Fruit fly (Drosophila melanogaster) whole organism, embryonic: ENCODE measurements around the gene CG31207.

ENCODE experiments used
- Adf1 ChIP-seq: fragments of 200-800 bp; sonication (Bioruptor generic); IDR thresholded peaks from 2 replicates; pipeline ENCODE4 v1.3.6; 2022; ENCODE audit warnings: missing biosample characterization, missing genetic modification characterization
- Aef1 ChIP-seq: fragments of 200-800 bp; sonication (Bioruptor generic); IDR thresholded peaks from 3 replicates; pipeline ENCODE4 v1.3.6; 2022; ENCODE audit warnings: missing biosample characterization, missing genetic modification characterization
- Bgb ChIP-seq: fragments of 200-800 bp; sonication (Bioruptor generic); IDR thresholded peaks from 2 replicates; pipeline ENCODE4 v1.3.6; 2022; ENCODE audit warnings: missing biosample characterization, missing genetic modification characterization; ENCODE audit not compliant: partially characterized antibody
- Bteb2 ChIP-seq: fragments of 200-800 bp; sonication (Bioruptor generic); optimal IDR thresholded peaks from 2 replicates; lab custom pipeline; 2016; ENCODE audit warnings: missing biosample characterization, missing genetic modification characterization
- CG10462 ChIP-seq: fragments of 200-800 bp; sonication (Bioruptor generic); optimal IDR thresholded peaks from 2 replicates; lab custom pipeline; 2016; ENCODE audit warnings: missing biosample characterization, missing genetic modification characterization
- CG11695 ChIP-seq: fragments of 200-800 bp; sonication (Bioruptor generic); IDR thresholded peaks from 3 replicates; pipeline ENCODE4 v1.3.6; 2022; ENCODE audit warnings: missing biosample characterization, missing genetic modification characterization
- CG12659 ChIP-seq: fragments of 200-800 bp; sonication (Bioruptor generic); optimal IDR thresholded peaks from 3 replicates; lab custom pipeline; 2017; ENCODE audit warnings: mild to moderate bottlenecking, missing biosample characterization, missing genetic modification reagents, missing genetic modification characterization
- CG12769 ChIP-seq: fragments of 200-800 bp; sonication (Bioruptor generic); optimal IDR thresholded peaks from 2 replicates; lab custom pipeline; 2019; ENCODE audit warnings: missing biosample characterization, mild to moderate bottlenecking, missing genetic modification characterization, moderate library complexity
- CG15011 ChIP-seq: fragments of 200-800 bp; sonication (Bioruptor generic); optimal IDR thresholded peaks from 3 replicates; lab custom pipeline; 2018; ENCODE audit warnings: missing biosample characterization, mild to moderate bottlenecking, missing genetic modification characterization
- CG15601 ChIP-seq: fragments of 200-800 bp; sonication (Bioruptor generic); optimal IDR thresholded peaks from 3 replicates; lab custom pipeline; 2019; ENCODE audit warnings: missing biosample characterization, mild to moderate bottlenecking, missing genetic modification characterization, moderate library complexity
- CG17186 ChIP-seq: fragments of 200-800 bp; sonication (Bioruptor generic); optimal IDR thresholded peaks from 3 replicates; lab custom pipeline; 2017; ENCODE audit warnings: missing biosample characterization, missing genetic modification reagents, missing genetic modification characterization
- CG17568 ChIP-seq: fragments of 200-800 bp; sonication (Bioruptor generic); optimal IDR thresholded peaks from 2 replicates; lab custom pipeline; 2018; ENCODE audit warnings: missing biosample characterization, mild to moderate bottlenecking, missing genetic modification characterization, moderate library complexity
- CG17612 ChIP-seq: fragments of 200-800 bp; sonication (Bioruptor generic); IDR thresholded peaks from 2 replicates; pipeline ENCODE4 v1.3.6; 2022; ENCODE audit warnings: missing biosample characterization, missing genetic modification characterization
- CG17802 ChIP-seq: fragments of 200-800 bp; sonication (Bioruptor generic); optimal IDR thresholded peaks from 2 replicates; lab custom pipeline; 2018; ENCODE audit warnings: missing biosample characterization, mild to moderate bottlenecking, missing genetic modification characterization, moderate library complexity
- CG2202 ChIP-seq: fragments of 200-800 bp; sonication (Bioruptor generic); optimal IDR thresholded peaks from 2 replicates; lab custom pipeline; 2018; ENCODE audit warnings: missing biosample characterization, mild to moderate bottlenecking, missing genetic modification characterization
- CG32772 ChIP-seq: fragments of 200-800 bp; sonication (Bioruptor generic); IDR thresholded peaks from 2 replicates; pipeline ENCODE4 v1.3.6; 2022; ENCODE audit warnings: missing biosample characterization, missing genetic modification characterization
- CG3726 ChIP-seq: fragments of 200-800 bp; sonication (Bioruptor generic); IDR thresholded peaks from 3 replicates; pipeline ENCODE4, ENCODE4 v1.3.6; 2022; ENCODE audit warnings: missing biosample characterization, missing genetic modification characterization
- CG4328 ChIP-seq: fragments of 200-800 bp; sonication (Bioruptor generic); optimal IDR thresholded peaks from 3 replicates; lab custom pipeline; 2017; ENCODE audit warnings: missing biosample characterization, missing genetic modification reagents, missing genetic modification characterization
- CG4424 ChIP-seq: fragments of 200-800 bp; sonication (Bioruptor generic); optimal IDR thresholded peaks from 3 replicates; lab custom pipeline; 2016; ENCODE audit warnings: missing biosample characterization, missing genetic modification characterization
- CG4820 ChIP-seq: fragments of 200-800 bp; sonication (Bioruptor generic); optimal IDR thresholded peaks from 3 replicates; lab custom pipeline; 2016; ENCODE audit warnings: missing biosample characterization, missing genetic modification characterization
- CG4854 ChIP-seq: fragments of 200-800 bp; sonication (Bioruptor generic); optimal IDR thresholded peaks from 2 replicates; lab custom pipeline; 2016; ENCODE audit warnings: missing biosample characterization, missing genetic modification characterization, inconsistent platforms
- CrebB ChIP-seq: fragments of 200-800 bp; sonication (Bioruptor generic); optimal IDR thresholded peaks from 3 replicates; lab custom pipeline; 2018; ENCODE audit warnings: missing biosample characterization, mild to moderate bottlenecking, missing genetic modification characterization
- D19A ChIP-seq: fragments of 200-800 bp; optimal IDR thresholded peaks from 3 replicates; lab custom pipeline; 2019; ENCODE audit warnings: missing biosample characterization, mild to moderate bottlenecking, missing genetic modification characterization, moderate library complexity
- Dad ChIP-seq: fragments of 200-800 bp; sonication (Bioruptor generic); optimal IDR thresholded peaks from 3 replicates; lab custom pipeline; 2016; ENCODE audit warnings: missing biosample characterization, missing genetic modification characterization
- Doc2 ChIP-seq: fragments of 200-800 bp; sonication (Bioruptor generic); IDR thresholded peaks from 2 replicates; pipeline ENCODE4 v1.3.6; 2022; ENCODE audit warnings: missing biosample characterization, missing genetic modification characterization
- Dref ChIP-seq: fragments of 200-800 bp; sonication (Bioruptor generic); IDR thresholded peaks from 2 replicates; pipeline ENCODE4 v1.3.6; 2022; ENCODE audit warnings: missing biosample characterization, missing genetic modification characterization
- Elba2 ChIP-seq: fragments of 200-800 bp; sonication (Bioruptor generic); optimal IDR thresholded peaks from 3 replicates; lab custom pipeline; 2016; ENCODE audit warnings: missing biosample characterization, missing genetic modification characterization
- HLH3B ChIP-seq: fragments of 200-800 bp; sonication (Bioruptor generic); IDR thresholded peaks from 2 replicates; pipeline ENCODE4 v1.3.6; 2022; ENCODE audit warnings: missing biosample characterization, missing genetic modification characterization
- Kr ChIP-seq: fragments of 200-800 bp; sonication (Bioruptor generic); optimal IDR thresholded peaks from 2 replicates; lab custom pipeline; 2017; ENCODE audit warnings: missing biosample characterization, mild to moderate bottlenecking, missing genetic modification characterization
- Oli ChIP-seq: fragments of 200-800 bp; sonication (Bioruptor generic); optimal IDR thresholded peaks from 2 replicates; lab custom pipeline; 2018; ENCODE audit warnings: missing biosample characterization, mild to moderate bottlenecking, missing genetic modification characterization, moderate library complexity
- Ptx1 ChIP-seq: fragments of 200-800 bp; sonication (Bioruptor generic); IDR thresholded peaks from 2 replicates; pipeline ENCODE4 v1.3.6; 2022; ENCODE audit warnings: missing biosample characterization, missing genetic modification characterization
- ato ChIP-seq: fragments of 200-800 bp; sonication (Bioruptor generic); IDR thresholded peaks from 2 replicates; pipeline ENCODE4 v1.3.6; 2022; ENCODE audit warnings: missing biosample characterization, missing genetic modification characterization; ENCODE audit not compliant: partially characterized antibody
- chif ChIP-seq, 2 experiments: fragments of 200-800 bp; sonication (Bioruptor generic); optimal IDR thresholded peaks; 3 replicates each; lab custom pipeline; 2016; ENCODE audit warnings: missing biosample characterization in 2 of 2, missing genetic modification characterization in 2 of 2
- chinmo ChIP-seq: fragments of 200-800 bp; sonication (Bioruptor generic); IDR thresholded peaks from 4 replicates; pipeline ENCODE4 v1.3.6; 2022; ENCODE audit warnings: missing biosample characterization, missing genetic modification characterization; ENCODE audit not compliant: partially characterized antibody
- dmrt11E ChIP-seq: fragments of 200-800 bp; sonication (Bioruptor generic); optimal IDR thresholded peaks from 3 replicates; lab custom pipeline; 2018; ENCODE audit warnings: missing biosample characterization, mild to moderate bottlenecking, missing genetic modification characterization, moderate library complexity
- ftz-f1 ChIP-seq: fragments of 200-800 bp; sonication (Bioruptor generic); optimal IDR thresholded peaks from 2 replicates; lab custom pipeline; 2016; ENCODE audit warnings: missing biosample characterization, missing genetic modification characterization
- grau ChIP-seq: fragments of 200-800 bp; optimal IDR thresholded peaks from 3 replicates; lab custom pipeline; 2019; ENCODE audit warnings: missing biosample characterization, mild to moderate bottlenecking, missing genetic modification characterization, moderate library complexity
- gro ChIP-seq: fragments of 200-800 bp; sonication (Bioruptor generic); optimal IDR thresholded peaks from 2 replicates; lab custom pipeline; 2016; ENCODE audit warnings: missing biosample characterization, missing genetic modification characterization
- gsb-n ChIP-seq: fragments of 200-800 bp; sonication (Bioruptor generic); optimal IDR thresholded peaks from 3 replicates; lab custom pipeline; 2018; ENCODE audit warnings: missing biosample characterization, mild to moderate bottlenecking, missing genetic modification characterization
- gt ChIP-seq: fragments of 200-800 bp; sonication (Bioruptor generic); IDR thresholded peaks from 2 replicates; pipeline ENCODE4 v1.3.6; 2022; ENCODE audit warnings: missing biosample characterization, missing genetic modification characterization
- hbn ChIP-seq: fragments of 200-800 bp; sonication (Bioruptor generic); IDR thresholded peaks from 2 replicates; pipeline ENCODE4 v1.3.6; 2022; ENCODE audit warnings: missing biosample characterization, missing genetic modification characterization; ENCODE audit not compliant: partially characterized antibody
- hth ChIP-seq: fragments of >200 bp; optimal IDR thresholded peaks from 2 replicates; lab custom pipeline; 2017; ENCODE audit warnings: inconsistent platforms
- lmd ChIP-seq: fragments of 200-800 bp; sonication (Bioruptor generic); IDR thresholded peaks from 2 replicates; pipeline ENCODE4 v1.3.6; 2022; ENCODE audit warnings: missing biosample characterization, missing genetic modification characterization
- mld ChIP-seq: fragments of 200-800 bp; sonication (Bioruptor generic); IDR thresholded peaks from 3 replicates; pipeline ENCODE4 v1.3.6; 2022; ENCODE audit warnings: missing biosample characterization, missing genetic modification characterization; ENCODE audit not compliant: partially characterized antibody
- nerfin-2 ChIP-seq: fragments of 200-800 bp; sonication (Bioruptor generic); IDR thresholded peaks from 2 replicates; pipeline ENCODE4 v1.3.6; 2022; ENCODE audit warnings: missing biosample characterization, missing genetic modification characterization; ENCODE audit not compliant: partially characterized antibody
- odd ChIP-seq: fragments of 200-800 bp; sonication (Bioruptor generic); optimal IDR thresholded peaks from 2 replicates; lab custom pipeline; 2017; ENCODE audit warnings: missing biosample characterization, mild to moderate bottlenecking, missing genetic modification characterization
- psq ChIP-seq: fragments of 200-800 bp; sonication (Bioruptor generic); optimal IDR thresholded peaks from 2 replicates; lab custom pipeline; 2017; ENCODE audit warnings: missing biosample characterization, missing genetic modification characterization
- sim ChIP-seq: fragments of 200-800 bp; sonication (Bioruptor generic); IDR thresholded peaks from 2 replicates; pipeline ENCODE4 v1.3.6; 2022; ENCODE audit warnings: missing biosample characterization, missing genetic modification characterization
- tin ChIP-seq: fragments of 200-800 bp; sonication (Bioruptor generic); optimal IDR thresholded peaks from 3 replicates; lab custom pipeline; 2016; ENCODE audit warnings: missing biosample characterization, missing genetic modification characterization
- trem ChIP-seq: fragments of 200-800 bp; optimal IDR thresholded peaks from 3 replicates; lab custom pipeline; 2019; ENCODE audit warnings: missing biosample characterization, mild to moderate bottlenecking, missing genetic modification characterization, moderate library complexity
- vnd ChIP-seq: fragments of 200-800 bp; sonication (Bioruptor generic); IDR thresholded peaks from 3 replicates; pipeline ENCODE4 v1.3.6; 2022; ENCODE audit warnings: missing biosample characterization, missing genetic modification characterization; ENCODE audit not compliant: partially characterized antibody
- zen2 ChIP-seq: fragments of 200-800 bp; sonication (Bioruptor generic); IDR thresholded peaks from 3 replicates; pipeline ENCODE4 v1.3.6; 2022; ENCODE audit warnings: missing biosample characterization, missing genetic modification characterization; ENCODE audit not compliant: partially characterized antibody

Gene CG31207

DNA sequence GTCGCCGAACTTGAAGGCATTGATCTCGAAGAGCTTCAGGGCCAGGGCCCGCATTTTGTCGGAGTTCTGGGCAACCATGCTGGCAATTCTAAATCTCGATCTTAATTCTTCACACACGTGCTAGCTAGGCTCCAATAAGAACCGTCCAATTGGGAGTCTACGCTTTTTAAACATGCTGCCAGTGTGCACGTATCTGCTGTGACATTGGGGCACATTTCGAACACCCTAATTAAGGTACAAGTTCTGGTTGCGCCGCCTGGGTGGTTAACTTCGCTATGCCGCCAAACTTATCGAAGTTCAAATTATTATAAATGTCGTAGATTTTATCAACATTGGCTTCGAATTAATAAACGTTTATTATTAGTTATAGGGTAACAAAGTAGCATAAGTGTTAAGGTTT is 26.3 kb upstream of the CG31207 start, which contains the start of gene r-l (continued):
- TF ChIP-seq zen2, result no peak
- no peak for TF ChIP-seq hth (lab: Kevin White, UChicago)
- TF ChIP-seq Bteb2 (GFP tag; lab: Kevin White, UChicago), result no peak
- TF ChIP-seq chinmo, result 0 out of 4 replicates have a peak, but pooled peaks have one; percentile 65
- no peak for TF ChIP-seq CG11695 (GFP tag; lab: Robert Waterston, UW)
- TF ChIP-seq CG4328, result no peak
- TF ChIP-seq lmd, result no peak
- TF ChIP-seq nerfin-2 (GFP tag; lab: Robert Waterston, UW), result no peak
- no peak for TF ChIP-seq Dad (GFP tag; lab: Kevin White, UChicago)
- no peak for TF ChIP-seq CG2202
- no peak; the same call in 1 of the 2 replicates for TF ChIP-seq hbn
- no peak for TF ChIP-seq CG3726
- no peak for TF ChIP-seq CG17802 (tag; lab: Kevin White, UChicago)
- no peak for TF ChIP-seq chif (GFP tag; optimal IDR thresholded peaks at IDR 0.05; lab: Kevin White, UChicago)
- no peak for TF ChIP-seq Doc2 (GFP tag; lab: Robert Waterston, UW)
- TF ChIP-seq Adf1, result no peak
- no peak for TF ChIP-seq ato (GFP tag; lab: Robert Waterston, UW)
- TF ChIP-seq sim (GFP tag; lab: Robert Waterston, UW), result no peak
- peak; percentile 48 for TF ChIP-seq trem (tag; lab: Kevin White, UChicago)
- no peak for TF ChIP-seq CG4854 (GFP tag; lab: Kevin White, UChicago)
- TF ChIP-seq CG17186 (GFP tag; lab: Kevin White, UChicago), result peak; percentile 95
- TF ChIP-seq Elba2 (GFP tag; lab: Kevin White, UChicago), result peak; percentile 98
- TF ChIP-seq Dref (GFP tag; lab: Robert Waterston, UW), result peak; percentile 93
- TF ChIP-seq CG10462, result no peak
- no peak for TF ChIP-seq psq (GFP tag; lab: Kevin White, UChicago)
- TF ChIP-seq vnd (GFP tag; lab: Robert Waterston, UW), result no peak
- TF ChIP-seq CG15011 (GFP tag; lab: Kevin White, UChicago), result no peak
- no peak for TF ChIP-seq Aef1
- TF ChIP-seq Oli, result no peak
- TF ChIP-seq CG17568 (GFP tag; lab: Kevin White, UChicago), result no peak
- TF ChIP-seq CG12659, result peak; percentile 56
- no peak for TF ChIP-seq CG17612
- no peak for TF ChIP-seq CG4424 (GFP tag; lab: Kevin White, UChicago)
- no peak for TF ChIP-seq CG4820 (GFP tag; lab: Kevin White, UChicago)
- no peak for TF ChIP-seq mld (GFP tag; lab: Robert Waterston, UW)
- TF ChIP-seq tin (GFP tag; lab: Kevin White, UChicago), result no peak
- TF ChIP-seq Bgb (GFP tag; lab: Robert Waterston, UW), result peak; percentile 40; the same call in 1 of the 2 replicates
- TF ChIP-seq odd (GFP tag; lab: Kevin White, UChicago), result no peak
- TF ChIP-seq Kr (GFP tag; lab: Kevin White, UChicago), result no peak
- no peak for TF ChIP-seq gsb-n (tag; lab: Kevin White, UChicago)
- no peak for TF ChIP-seq HLH3B (GFP tag; lab: Robert Waterston, UW)
- TF ChIP-seq CrebB (tag; lab: Kevin White, UChicago), result no peak
- TF ChIP-seq CG12769 (tag; lab: Kevin White, UChicago), result peak; percentile 42
- TF ChIP-seq gt (GFP tag; lab: Robert Waterston, UW), result no peak
- TF ChIP-seq CG32772 (GFP tag; lab: Robert Waterston, UW), result no peak
- TF ChIP-seq Ptx1 (GFP tag; lab: Robert Waterston, UW), result no peak
- no peak for TF ChIP-seq grau (tag; lab: Kevin White, UChicago)
- peak; percentile 47 for TF ChIP-seq gro
- TF ChIP-seq D19A (tag; lab: Kevin White, UChicago), result no peak
- peak; percentile 27 for TF ChIP-seq CG15601 (tag; lab: Kevin White, UChicago)
- no peak for TF ChIP-seq dmrt11E (tag; lab: Kevin White, UChicago)
- peak; percentile 80 for TF ChIP-seq ftz-f1 (GFP tag; lab: Kevin White, UChicago)
